Fruit fly (Drosophila melanogaster) whole organism, embryonic: ENCODE results near the gene CG15414.

Source experiments
- C15 ChIP-seq: fragments of 200-800 bp; sonication (Bioruptor generic); IDR thresholded peaks from 3 replicates; pipeline ENCODE4 v1.3.6; 2022; ENCODE audit warnings: missing biosample characterization, missing genetic modification characterization
- CG10267 ChIP-seq: fragments of 200-800 bp; sonication (Bioruptor generic); optimal IDR thresholded peaks from 2 replicates; lab custom pipeline; 2018; ENCODE audit warnings: missing biosample characterization, mild to moderate bottlenecking, missing genetic modification characterization, moderate library complexity
- CG10959 ChIP-seq: fragments of 200-800 bp; sonication (Bioruptor generic); IDR thresholded peaks from 2 replicates; pipeline ENCODE4 v1.3.6; 2022; ENCODE audit warnings: missing biosample characterization, missing genetic modification characterization
- CG10979 ChIP-seq: fragments of 200-800 bp; sonication (Bioruptor generic); optimal IDR thresholded peaks from 2 replicates; lab custom pipeline; 2018; ENCODE audit warnings: missing biosample characterization, mild to moderate bottlenecking, missing genetic modification characterization, moderate library complexity
- CG11093 ChIP-seq: fragments of 200-800 bp; sonication (Bioruptor generic); IDR thresholded peaks from 3 replicates; pipeline ENCODE4 v1.3.6; 2022; ENCODE audit warnings: missing biosample characterization, missing genetic modification characterization
- CG12769 ChIP-seq: fragments of 200-800 bp; sonication (Bioruptor generic); optimal IDR thresholded peaks from 2 replicates; lab custom pipeline; 2019; ENCODE audit warnings: missing biosample characterization, mild to moderate bottlenecking, missing genetic modification characterization, moderate library complexity
- CG13287 ChIP-seq: fragments of 200-800 bp; sonication (Bioruptor generic); IDR thresholded peaks from 2 replicates; pipeline ENCODE4 v1.3.6; 2022; ENCODE audit warnings: missing biosample characterization, missing genetic modification characterization; ENCODE audit not compliant: partially characterized antibody
- CG2202 ChIP-seq: fragments of 200-800 bp; sonication (Bioruptor generic); optimal IDR thresholded peaks from 2 replicates; lab custom pipeline; 2018; ENCODE audit warnings: missing biosample characterization, mild to moderate bottlenecking, missing genetic modification characterization
- CG31388 ChIP-seq: fragments of 200-800 bp; sonication (Bioruptor generic); optimal IDR thresholded peaks from 2 replicates; lab custom pipeline; 2016; ENCODE audit warnings: missing biosample characterization, missing genetic modification characterization
- CG31441 ChIP-seq: fragments of 200-800 bp; sonication (Bioruptor generic); IDR thresholded peaks from 2 replicates; pipeline ENCODE4 v1.3.6; 2022; ENCODE audit warnings: missing biosample characterization, missing genetic modification characterization
- CG32772 ChIP-seq: fragments of 200-800 bp; sonication (Bioruptor generic); IDR thresholded peaks from 2 replicates; pipeline ENCODE4 v1.3.6; 2022; ENCODE audit warnings: missing biosample characterization, missing genetic modification characterization
- CG3281 ChIP-seq: fragments of 200-800 bp; sonication (Bioruptor generic); optimal IDR thresholded peaks from 3 replicates; lab custom pipeline; 2017; ENCODE audit warnings: missing biosample characterization, mild to moderate bottlenecking, missing genetic modification characterization
- CG34224 ChIP-seq: fragments of 200-800 bp; sonication (Bioruptor generic); IDR thresholded peaks from 3 replicates; pipeline ENCODE4 v1.3.6; 2022; ENCODE audit warnings: missing biosample characterization, missing genetic modification characterization; ENCODE audit not compliant: partially characterized antibody
- CG3726 ChIP-seq: fragments of 200-800 bp; sonication (Bioruptor generic); IDR thresholded peaks from 3 replicates; pipeline ENCODE4, ENCODE4 v1.3.6; 2022; ENCODE audit warnings: missing biosample characterization, missing genetic modification characterization
- CG42726 ChIP-seq: fragments of 200-800 bp; sonication (Bioruptor generic); IDR thresholded peaks from 2 replicates; pipeline ENCODE4 v1.3.6; 2022; ENCODE audit warnings: missing biosample characterization, missing genetic modification characterization; ENCODE audit not compliant: partially characterized antibody
- CG4282 ChIP-seq: fragments of 200-800 bp; sonication (Bioruptor generic); optimal IDR thresholded peaks from 2 replicates; lab custom pipeline; 2016; ENCODE audit warnings: missing biosample characterization, missing genetic modification characterization
- CG4820 ChIP-seq: fragments of 200-800 bp; sonication (Bioruptor generic); optimal IDR thresholded peaks from 3 replicates; lab custom pipeline; 2016; ENCODE audit warnings: missing biosample characterization, missing genetic modification characterization
- CG6689 ChIP-seq: fragments of 200-800 bp; sonication (Bioruptor generic); IDR thresholded peaks from 2 replicates; pipeline ENCODE4 v1.3.6; 2022; ENCODE audit warnings: missing biosample characterization, missing genetic modification characterization
- CG7745 ChIP-seq: fragments of 200-800 bp; sonication (Bioruptor generic); optimal IDR thresholded peaks from 2 replicates; lab custom pipeline; 2018; ENCODE audit warnings: missing biosample characterization, mild to moderate bottlenecking, missing genetic modification characterization, moderate library complexity
- Deaf1 ChIP-seq: fragments of 200-800 bp; optimal IDR thresholded peaks from 3 replicates; lab custom pipeline; 2019; ENCODE audit warnings: missing biosample characterization, mild to moderate bottlenecking, missing genetic modification characterization, moderate library complexity
- Doc2 ChIP-seq: fragments of 200-800 bp; sonication (Bioruptor generic); IDR thresholded peaks from 2 replicates; pipeline ENCODE4 v1.3.6; 2022; ENCODE audit warnings: missing biosample characterization, missing genetic modification characterization
- E2f1 ChIP-seq: fragments of 200-800 bp; sonication (Bioruptor generic); IDR thresholded peaks from 2 replicates; pipeline ENCODE4 v1.3.6; 2022; ENCODE audit warnings: missing biosample characterization, missing genetic modification characterization
- E2f2 ChIP-seq: fragments of 200-800 bp; sonication (Bioruptor generic); IDR thresholded peaks from 2 replicates; pipeline ENCODE4 v1.3.6; 2022; ENCODE audit warnings: missing biosample characterization, missing genetic modification characterization
- Hmr ChIP-seq: fragments of 200-800 bp; sonication (Bioruptor generic); optimal IDR thresholded peaks from 3 replicates; lab custom pipeline; 2017; ENCODE audit warnings: mild to moderate bottlenecking, missing biosample characterization, missing genetic modification reagents, missing genetic modification characterization
- Hr39 ChIP-seq: fragments of >200 bp; optimal IDR thresholded peaks from 2 replicates; lab custom pipeline; 2017
- Nf-YB ChIP-seq: fragments of 200-800 bp; sonication (Bioruptor generic); optimal IDR thresholded peaks from 3 replicates; lab custom pipeline; 2019; ENCODE audit warnings: missing biosample characterization, mild to moderate bottlenecking, missing genetic modification characterization, moderate library complexity
- NfI ChIP-seq: fragments of 200-800 bp; sonication (Bioruptor generic); optimal IDR thresholded peaks from 3 replicates; lab custom pipeline; 2018; ENCODE audit warnings: missing biosample characterization, mild to moderate bottlenecking, missing genetic modification characterization, moderate library complexity
- Oli ChIP-seq: fragments of 200-800 bp; sonication (Bioruptor generic); optimal IDR thresholded peaks from 2 replicates; lab custom pipeline; 2018; ENCODE audit warnings: missing biosample characterization, mild to moderate bottlenecking, missing genetic modification characterization, moderate library complexity
- ab ChIP-seq: fragments of 200-800 bp; sonication (Bioruptor generic); optimal IDR thresholded peaks from 2 replicates; lab custom pipeline; 2016; ENCODE audit warnings: missing biosample characterization, missing genetic modification characterization
- abd-A ChIP-seq: fragments of 200-800 bp; sonication (Bioruptor generic); optimal IDR thresholded peaks from 3 replicates; lab custom pipeline; 2019; ENCODE audit warnings: missing biosample characterization, mild to moderate bottlenecking, missing genetic modification characterization, moderate library complexity
- ash1 ChIP-seq: fragments of 200-800 bp; sonication (Bioruptor generic); optimal IDR thresholded peaks from 2 replicates; lab custom pipeline; 2018; ENCODE audit warnings: missing biosample characterization, mild to moderate bottlenecking, missing genetic modification characterization
- ato ChIP-seq: fragments of 200-800 bp; sonication (Bioruptor generic); IDR thresholded peaks from 2 replicates; pipeline ENCODE4 v1.3.6; 2022; ENCODE audit warnings: missing biosample characterization, missing genetic modification characterization; ENCODE audit not compliant: partially characterized antibody
- chn ChIP-seq: fragments of 200-800 bp; sonication (Bioruptor generic); optimal IDR thresholded peaks from 2 replicates; lab custom pipeline; 2016; ENCODE audit warnings: missing biosample characterization, missing genetic modification characterization
- crc ChIP-seq: fragments of 200-800 bp; sonication (Bioruptor generic); optimal IDR thresholded peaks from 2 replicates; lab custom pipeline; 2016; ENCODE audit warnings: missing biosample characterization, missing genetic modification characterization
- cwo ChIP-seq: fragments of 200-800 bp; sonication (Bioruptor generic); optimal IDR thresholded peaks from 3 replicates; lab custom pipeline; 2017; ENCODE audit warnings: missing biosample characterization, missing genetic modification characterization, mild to moderate bottlenecking, moderate library complexity, missing genetic modification reagents
- exex ChIP-seq: fragments of 200-800 bp; sonication (Bioruptor generic); optimal IDR thresholded peaks from 4 replicates; lab custom pipeline; 2018; ENCODE audit warnings: missing biosample characterization, mild to moderate bottlenecking, missing genetic modification characterization, moderate library complexity
- gsb ChIP-seq: fragments of 200-800 bp; sonication (Bioruptor generic); IDR thresholded peaks from 2 replicates; pipeline ENCODE4 v1.3.6; 2022; ENCODE audit warnings: missing biosample characterization, missing genetic modification characterization
- gt ChIP-seq: fragments of 200-800 bp; sonication (Bioruptor generic); IDR thresholded peaks from 2 replicates; pipeline ENCODE4 v1.3.6; 2022; ENCODE audit warnings: missing biosample characterization, missing genetic modification characterization
- nerfin-2 ChIP-seq: fragments of 200-800 bp; sonication (Bioruptor generic); IDR thresholded peaks from 2 replicates; pipeline ENCODE4 v1.3.6; 2022; ENCODE audit warnings: missing biosample characterization, missing genetic modification characterization; ENCODE audit not compliant: partially characterized antibody
- peb ChIP-seq: fragments of 200-800 bp; sonication (Bioruptor generic); IDR thresholded peaks from 2 replicates; pipeline ENCODE4 v1.3.6; 2022; ENCODE audit warnings: missing biosample characterization, missing genetic modification characterization
- pfk ChIP-seq: fragments of 200-800 bp; sonication (Bioruptor generic); optimal IDR thresholded peaks from 2 replicates; lab custom pipeline; 2018; ENCODE audit warnings: missing biosample characterization, mild to moderate bottlenecking, missing genetic modification characterization, moderate library complexity
- pita ChIP-seq: fragments of 200-800 bp; sonication (Bioruptor generic); optimal IDR thresholded peaks from 2 replicates; lab custom pipeline; 2017; ENCODE audit warnings: missing biosample characterization, mild to moderate bottlenecking, missing genetic modification characterization
- run ChIP-seq: fragments of 200-800 bp; sonication (Bioruptor generic); optimal IDR thresholded peaks from 3 replicates; lab custom pipeline; 2018; ENCODE audit warnings: missing biosample characterization, mild to moderate bottlenecking, missing genetic modification characterization
- salm ChIP-seq: fragments of 200-800 bp; sonication (Bioruptor generic); optimal IDR thresholded peaks from 2 replicates; lab custom pipeline; 2018; ENCODE audit warnings: missing biosample characterization, mild to moderate bottlenecking, missing genetic modification characterization
- slou ChIP-seq: fragments of 200-800 bp; sonication (Bioruptor generic); optimal IDR thresholded peaks from 3 replicates; lab custom pipeline; 2016; ENCODE audit warnings: missing biosample characterization, missing genetic modification characterization
- stwl ChIP-seq: fragments of 200-800 bp; sonication (Bioruptor generic); optimal IDR thresholded peaks from 3 replicates; lab custom pipeline; 2018; ENCODE audit warnings: missing biosample characterization, mild to moderate bottlenecking, missing genetic modification characterization, moderate library complexity
- tgo ChIP-seq: fragments of 200-800 bp; sonication (Bioruptor generic); IDR thresholded peaks from 3 replicates; pipeline ENCODE4 v1.3.6; 2022; ENCODE audit warnings: missing biosample characterization, missing genetic modification characterization
- tin ChIP-seq: fragments of 200-800 bp; sonication (Bioruptor generic); optimal IDR thresholded peaks from 3 replicates; lab custom pipeline; 2016; ENCODE audit warnings: missing biosample characterization, missing genetic modification characterization
- vvl ChIP-seq: fragments of 200-800 bp; sonication (Bioruptor generic); IDR thresholded peaks from 2 replicates; pipeline ENCODE4 v1.3.6; 2022; ENCODE audit warnings: missing biosample characterization, missing genetic modification characterization
- wdn ChIP-seq: fragments of 200-800 bp; sonication (Bioruptor generic); IDR thresholded peaks from 2 replicates; pipeline ENCODE4 v1.3.6; 2022; ENCODE audit warnings: missing biosample characterization, missing genetic modification characterization
- zfh1 ChIP-seq: fragments of 200-800 bp; sonication (Bioruptor generic); IDR thresholded peaks from 3 replicates; pipeline ENCODE4 v1.3.6; 2022; ENCODE audit warnings: missing biosample characterization, missing genetic modification characterization

CG15414 gene

dm6 chr2L:3444789-3445188, 46.1 kb downstream of the CG15414 start (continued):
- TF ChIP-seq CG10979, result peak; percentile 35
- TF ChIP-seq Oli, result peak; percentile 49
- TF ChIP-seq stwl (tag; lab: Kevin White, UChicago), result no peak
- no peak for TF ChIP-seq run
- 0 out of 3 replicates have a peak, but pooled peaks have one; percentile 20 for TF ChIP-seq CG3726 (GFP tag; lab: Robert Waterston, UW)
- peak; percentile 55; the same call in 2 of the 3 replicates for TF ChIP-seq zfh1
- TF ChIP-seq cwo (GFP tag; lab: Kevin White, UChicago), result no peak
- TF ChIP-seq abd-A (tag; lab: Kevin White, UChicago), result no peak
- TF ChIP-seq vvl (GFP tag; lab: Robert Waterston, UW), result peak; percentile 73
- no peak for TF ChIP-seq nerfin-2 (GFP tag; lab: Robert Waterston, UW)
- peak; percentile 23 for TF ChIP-seq NfI (GFP tag; lab: Kevin White, UChicago)
- 0 out of 2 replicates have a peak, but pooled peaks have one; percentile 23 for TF ChIP-seq CG31441 (GFP tag; lab: Robert Waterston, UW)
- no peak for TF ChIP-seq slou (GFP tag; lab: Kevin White, UChicago)
- no peak for TF ChIP-seq wdn (GFP tag; lab: Robert Waterston, UW)
- TF ChIP-seq CG31388 (GFP tag; lab: Kevin White, UChicago), result no peak
- no peak for TF ChIP-seq Hr39 (lab: Kevin White, UChicago)
- no peak for TF ChIP-seq exex
- TF ChIP-seq tgo, result peak; percentile 47; the same call in 2 of the 3 replicates
- TF ChIP-seq tin, result peak; percentile 45
- no peak for TF ChIP-seq CG7745 (tag; lab: Kevin White, UChicago)
- TF ChIP-seq pfk (GFP tag; lab: Kevin White, UChicago), result no peak
- TF ChIP-seq salm (tag; lab: Kevin White, UChicago), result no peak
- peak; percentile 28 for TF ChIP-seq CG4820 (GFP tag; lab: Kevin White, UChicago)
- TF ChIP-seq CG12769 (tag; lab: Kevin White, UChicago), result peak; percentile 55
- no peak for TF ChIP-seq ab (GFP tag; lab: Kevin White, UChicago)
- no peak for TF ChIP-seq CG4282 (GFP tag; lab: Kevin White, UChicago)
- no peak for TF ChIP-seq CG42726
- TF ChIP-seq ato, result no peak
- TF ChIP-seq CG3281 (GFP tag; lab: Kevin White, UChicago), result no peak
- TF ChIP-seq peb (GFP tag; lab: Robert Waterston, UW), result no peak
- TF ChIP-seq gt (GFP tag; lab: Robert Waterston, UW), result peak; percentile 12; the same call in 1 of the 2 replicates
- no peak for TF ChIP-seq CG13287 (GFP tag; lab: Robert Waterston, UW)
- no peak for TF ChIP-seq CG10267 (tag; lab: Kevin White, UChicago)
- no peak for TF ChIP-seq C15 (GFP tag; lab: Robert Waterston, UW)
- TF ChIP-seq CG34224 (GFP tag; lab: Robert Waterston, UW), result no peak
- no peak for TF ChIP-seq gsb (GFP tag; lab: Robert Waterston, UW)
- peak; percentile 48 for TF ChIP-seq CG6689 (GFP tag; lab: Robert Waterston, UW)
- TF ChIP-seq E2f2 (GFP tag; lab: Robert Waterston, UW), result 0 out of 2 replicates have a peak, but pooled peaks have one; percentile 24
- TF ChIP-seq crc (GFP tag; lab: Kevin White, UChicago), result no peak
- TF ChIP-seq Doc2 (GFP tag; lab: Robert Waterston, UW), result no peak
- TF ChIP-seq CG10959, result no peak
- peak; percentile 45; the same call in 1 of the 2 replicates for TF ChIP-seq E2f1 (GFP tag; lab: Robert Waterston, UW)
- no peak for TF ChIP-seq Nf-YB
- no peak for TF ChIP-seq CG2202 (tag; lab: Kevin White, UChicago)
- TF ChIP-seq pita (GFP tag; lab: Kevin White, UChicago), result no peak
- TF ChIP-seq ash1 (GFP tag; lab: Kevin White, UChicago), result no peak
- TF ChIP-seq Deaf1, result no peak
- TF ChIP-seq CG32772 (GFP tag; lab: Robert Waterston, UW), result peak; percentile 50
- TF ChIP-seq CG11093 (GFP tag; lab: Robert Waterston, UW), result no peak
- TF ChIP-seq Hmr, result no peak
- TF ChIP-seq chn (GFP tag; lab: Kevin White, UChicago), result peak; percentile 42
